Fruit fly (Drosophila melanogaster) whole organism, prepupa: Measurements from ENCODE around the gene CG18563.

ENCODE experiments used
- Blimp-1 ChIP-seq: fragments of 200-800 bp; sonication (Bioruptor generic); optimal IDR thresholded peaks from 3 replicates; lab custom pipeline; 2017; ENCODE audit warnings: missing biosample characterization, missing genetic modification characterization, mild to moderate bottlenecking, moderate library complexity, missing genetic modification reagents
- CG10631 ChIP-seq: fragments of 200-800 bp; sonication (Bioruptor generic); optimal IDR thresholded peaks from 2 replicates; lab custom pipeline; 2016; ENCODE audit warnings: missing biosample characterization, missing genetic modification characterization
- CG10669 ChIP-seq: fragments of 200-800 bp; sonication (Bioruptor generic); optimal IDR thresholded peaks from 3 replicates; lab custom pipeline; 2018; ENCODE audit warnings: missing biosample characterization, mild to moderate bottlenecking, missing genetic modification characterization, moderate library complexity
- CG11294 ChIP-seq: fragments of 200-800 bp; sonication (Bioruptor generic); IDR thresholded peaks from 2 replicates; pipeline ENCODE4 v1.3.6; 2022; ENCODE audit warnings: missing biosample characterization, missing genetic modification characterization
- CG15336 ChIP-seq: fragments of 200-800 bp; sonication (Bioruptor generic); IDR thresholded peaks from 2 replicates; pipeline ENCODE4 v1.3.6; 2022; ENCODE audit warnings: missing biosample characterization, missing genetic modification characterization
- CG16779 ChIP-seq: fragments of 200-800 bp; sonication (Bioruptor generic); optimal IDR thresholded peaks from 3 replicates; lab custom pipeline; 2017; ENCODE audit warnings: missing biosample characterization, mild to moderate bottlenecking, missing genetic modification characterization
- CG3032 ChIP-seq: fragments of 200-800 bp; optimal IDR thresholded peaks from 2 replicates; lab custom pipeline; 2019; ENCODE audit warnings: missing biosample characterization, mild to moderate bottlenecking, missing genetic modification characterization, moderate library complexity
- CG31627 ChIP-seq: fragments of 200-800 bp; sonication (Bioruptor generic); optimal IDR thresholded peaks from 3 replicates; lab custom pipeline; 2016; ENCODE audit warnings: missing biosample characterization, missing genetic modification characterization
- CG32006 ChIP-seq: fragments of 200-800 bp; sonication (Bioruptor generic); optimal IDR thresholded peaks from 3 replicates; lab custom pipeline; 2017; ENCODE audit warnings: missing biosample characterization, mild to moderate bottlenecking, missing genetic modification characterization
- CG34406 ChIP-seq: fragments of 200-800 bp; sonication (Bioruptor generic); optimal IDR thresholded peaks from 3 replicates; lab custom pipeline; 2016; ENCODE audit warnings: missing biosample characterization, missing genetic modification characterization
- CG3919 ChIP-seq: fragments of 200-800 bp; sonication (Bioruptor generic); optimal IDR thresholded peaks from 3 replicates; lab custom pipeline; 2016; ENCODE audit warnings: missing biosample characterization, missing genetic modification characterization
- CG4318 ChIP-seq: fragments of 200-800 bp; sonication (Bioruptor generic); optimal IDR thresholded peaks from 3 replicates; lab custom pipeline; 2017; ENCODE audit warnings: missing biosample characterization, mild to moderate bottlenecking, missing genetic modification characterization
- CG6276 ChIP-seq: fragments of 200-800 bp; sonication (Bioruptor generic); optimal IDR thresholded peaks from 2 replicates; lab custom pipeline; 2017; ENCODE audit warnings: missing biosample characterization, mild to moderate bottlenecking, missing genetic modification characterization
- CG6808 ChIP-seq: fragments of 200-800 bp; sonication (Bioruptor generic); optimal IDR thresholded peaks from 3 replicates; lab custom pipeline; 2017; ENCODE audit warnings: missing biosample characterization, missing genetic modification characterization, mild to moderate bottlenecking, moderate library complexity, missing genetic modification reagents
- CG6854 ChIP-seq: fragments of 200-800 bp; sonication (Bioruptor generic); optimal IDR thresholded peaks from 2 replicates; lab custom pipeline; 2017; ENCODE audit warnings: missing biosample characterization, mild to moderate bottlenecking, missing genetic modification characterization
- CG7368 ChIP-seq: fragments of 200-800 bp; sonication (Bioruptor generic); optimal IDR thresholded peaks from 3 replicates; lab custom pipeline; 2016; ENCODE audit warnings: missing biosample characterization, missing genetic modification characterization
- CG8119 ChIP-seq: fragments of 200-800 bp; sonication (Bioruptor generic); IDR thresholded peaks from 3 replicates; pipeline ENCODE4 v1.3.6; 2022; ENCODE audit warnings: missing biosample characterization, missing genetic modification characterization
- CG8319 ChIP-seq: fragments of 200-800 bp; sonication (Bioruptor generic); optimal IDR thresholded peaks from 3 replicates; lab custom pipeline; 2016; ENCODE audit warnings: missing biosample characterization, missing genetic modification characterization
- CG8632 ChIP-seq: fragments of 200-800 bp; sonication (Bioruptor generic); optimal IDR thresholded peaks from 3 replicates; lab custom pipeline; 2016; ENCODE audit warnings: missing biosample characterization, missing genetic modification characterization
- Eip75B ChIP-seq: fragments of 200-800 bp; sonication (Bioruptor generic); optimal IDR thresholded peaks from 3 replicates; lab custom pipeline; 2016; ENCODE audit warnings: missing biosample characterization, missing genetic modification characterization
- Eip78C ChIP-seq: fragments of 200-800 bp; sonication (Bioruptor generic); peaks from one replicate; lab custom pipeline; 2016; ENCODE audit warnings: missing biosample characterization, missing genetic modification characterization
- Eip93F ChIP-seq: fragments of 200-800 bp; sonication (Bioruptor generic); optimal IDR thresholded peaks from 2 replicates; lab custom pipeline; 2016; ENCODE audit warnings: missing biosample characterization, mild to moderate bottlenecking, missing genetic modification characterization
- Ets21C ChIP-seq: fragments of 200-800 bp; sonication (Bioruptor generic); optimal IDR thresholded peaks from 3 replicates; lab custom pipeline; 2016; ENCODE audit warnings: missing biosample characterization, missing genetic modification characterization
- Hr38 ChIP-seq: sonication (Bioruptor generic); optimal IDR thresholded peaks from 2 replicates; lab custom pipeline; 2016; ENCODE audit warnings: missing biosample characterization, missing genetic modification characterization
- Hr39 ChIP-seq: fragments of 200-800 bp; sonication (Bioruptor generic); optimal IDR thresholded peaks from 2 replicates; lab custom pipeline; 2016; ENCODE audit warnings: missing biosample characterization, missing genetic modification characterization
- Hr4 ChIP-seq: fragments of 200-800 bp; sonication (Bioruptor generic); optimal IDR thresholded peaks from 3 replicates; lab custom pipeline; 2016; ENCODE audit warnings: missing biosample characterization, missing genetic modification characterization
- Met ChIP-seq: fragments of 200-800 bp; sonication (Bioruptor generic); optimal IDR thresholded peaks from 3 replicates; lab custom pipeline; 2016; ENCODE audit warnings: missing biosample characterization, missing genetic modification characterization
- OdsH ChIP-seq: fragments of 200-800 bp; sonication (Bioruptor generic); optimal IDR thresholded peaks from 3 replicates; lab custom pipeline; 2016; ENCODE audit warnings: missing biosample characterization, missing genetic modification characterization
- Smox ChIP-seq: fragments of 200-800 bp; sonication (Bioruptor generic); optimal IDR thresholded peaks from 3 replicates; lab custom pipeline; 2016; ENCODE audit warnings: missing biosample characterization, missing genetic modification characterization
- Sox102F ChIP-seq: fragments of 200-800 bp; sonication (Bioruptor generic); optimal IDR thresholded peaks from 2 replicates; lab custom pipeline; 2016; ENCODE audit warnings: missing biosample characterization, mild to moderate bottlenecking, missing genetic modification characterization
- Sox14 ChIP-seq: fragments of 200-800 bp; sonication (Bioruptor generic); optimal IDR thresholded peaks from 3 replicates; lab custom pipeline; 2016; ENCODE audit warnings: missing biosample characterization, missing genetic modification characterization
- Sox15 ChIP-seq: fragments of 200-800 bp; sonication (Bioruptor generic); optimal IDR thresholded peaks from 3 replicates; lab custom pipeline; 2016; ENCODE audit warnings: missing biosample characterization, missing genetic modification characterization
- achi ChIP-seq: fragments of 200-800 bp; sonication (Bioruptor generic); optimal IDR thresholded peaks from 3 replicates; lab custom pipeline; 2016; ENCODE audit warnings: missing biosample characterization, missing genetic modification characterization
- acj6 ChIP-seq: fragments of 200-800 bp; sonication (Bioruptor generic); optimal IDR thresholded peaks from 3 replicates; lab custom pipeline; 2016; ENCODE audit warnings: missing biosample characterization, missing genetic modification characterization
- cyc ChIP-seq: fragments of 200-800 bp; sonication (Bioruptor generic); optimal IDR thresholded peaks from 3 replicates; lab custom pipeline; 2016; ENCODE audit warnings: missing biosample characterization, missing genetic modification characterization
- dac ChIP-seq: fragments of 200-800 bp; sonication (Bioruptor generic); optimal IDR thresholded peaks from 2 replicates; lab custom pipeline; 2017; ENCODE audit warnings: missing biosample characterization, mild to moderate bottlenecking, missing genetic modification characterization
- dsx ChIP-seq: fragments of 200-800 bp; optimal IDR thresholded peaks from 3 replicates; lab custom pipeline; 2019; ENCODE audit warnings: missing biosample characterization, mild to moderate bottlenecking, missing genetic modification characterization, moderate library complexity; ENCODE audit not compliant: poor library complexity, severe bottlenecking
- esn ChIP-seq: fragments of 200-800 bp; sonication (Bioruptor generic); optimal IDR thresholded peaks from 2 replicates; lab custom pipeline; 2016; ENCODE audit warnings: missing biosample characterization, mild to moderate bottlenecking, missing genetic modification characterization, moderate library complexity
- fd59A ChIP-seq: fragments of 200-800 bp; sonication (Bioruptor generic); optimal IDR thresholded peaks from 2 replicates; lab custom pipeline; 2017; ENCODE audit warnings: missing biosample characterization, mild to moderate bottlenecking, missing genetic modification characterization, missing genetic modification reagents
- fd85E ChIP-seq: fragments of 200-800 bp; sonication (Bioruptor generic); optimal IDR thresholded peaks from 3 replicates; lab custom pipeline; 2016; ENCODE audit warnings: missing biosample characterization, missing genetic modification characterization
- fkh ChIP-seq: fragments of 200-800 bp; sonication (Bioruptor generic); optimal IDR thresholded peaks from 3 replicates; lab custom pipeline; 2017; ENCODE audit warnings: missing biosample characterization, mild to moderate bottlenecking, missing genetic modification characterization, moderate library complexity
- lz ChIP-seq: fragments of 200-800 bp; sonication (Bioruptor generic); optimal IDR thresholded peaks from 3 replicates; lab custom pipeline; 2016; ENCODE audit warnings: missing biosample characterization, missing genetic modification characterization
- net ChIP-seq: fragments of 200-800 bp; sonication (Bioruptor generic); optimal IDR thresholded peaks from 3 replicates; lab custom pipeline; 2016; ENCODE audit warnings: missing biosample characterization, missing genetic modification characterization
- spab ChIP-seq: fragments of 200-800 bp; sonication (Bioruptor generic); optimal IDR thresholded peaks from 2 replicates; lab custom pipeline; 2017; ENCODE audit warnings: missing biosample characterization, mild to moderate bottlenecking, missing genetic modification characterization, missing genetic modification reagents
- ss ChIP-seq, 2 experiments: fragments of 200-800 bp; sonication (Bioruptor generic); optimal IDR thresholded peaks; 2 replicates in 1 of 2; 3 replicates in 1 of 2; lab custom pipeline; 2017 to 2018; ENCODE audit warnings: mild to moderate bottlenecking in 2 of 2, missing biosample characterization in 2 of 2, missing genetic modification characterization in 2 of 2, moderate library complexity in 1 of 2
- svp ChIP-seq: fragments of 200-800 bp; sonication (Bioruptor generic); peaks from one replicate; lab custom pipeline; 2016; ENCODE audit warnings: missing biosample characterization, missing genetic modification characterization
- vri ChIP-seq: fragments of 200-800 bp; sonication (Bioruptor generic); optimal IDR thresholded peaks from 3 replicates; lab custom pipeline; 2016; ENCODE audit warnings: missing biosample characterization, mild to moderate bottlenecking, missing genetic modification characterization

The CG18563 gene

dm6 chr2L:17484174-17484573 lies 26.3 kb upstream of the CG18563 start, which contains the start of the genes GCS2beta and CG5131 (continued):
- TF ChIP-seq fd59A (GFP tag; lab: Kevin White, UChicago) (peak; percentile 70), acj6 (GFP tag; lab: Kevin White, UChicago) (peak; percentile 93), CG10631 (GFP tag; lab: Kevin White, UChicago) (peak; percentile 95), CG8319 (peak; percentile 91), net (GFP tag; lab: Kevin White, UChicago) (peak; percentile 92), Met (peak; percentile 89), Ets21C (GFP tag; lab: Kevin White, UChicago) (peak; percentile 93), CG6276 (peak; percentile 73), Blimp-1 (GFP tag; lab: Kevin White, UChicago) (peak; percentile 37), Hr39 (GFP tag; lab: Kevin White, UChicago) (peak; percentile 97), CG8119 (peak; percentile 87), CG34406 (GFP tag; lab: Kevin White, UChicago) (peak; percentile 82), CG6808 (peak; percentile 58), esn (peak; percentile 93), Hr4 (peak; percentile 96), OdsH (GFP tag; lab: Kevin White, UChicago) (peak; percentile 95), Eip93F (no peak), CG6854 (GFP tag; lab: Kevin White, UChicago) (peak; percentile 53), cyc (GFP tag; lab: Kevin White, UChicago) (peak; percentile 96), Sox102F (GFP tag; lab: Kevin White, UChicago) (peak; percentile 88), lz (GFP tag; lab: Kevin White, UChicago) (peak; percentile 93), Smox (GFP tag; lab: Kevin White, UChicago) (peak; percentile 90), CG4318 (GFP tag; lab: Kevin White, UChicago) (peak; percentile 89)
- TF ChIP-seq, all 60 proteins: peak for 56

dm6 chr2L:17480943-17481580 lies 23.2 kb upstream of the CG18563 start, which contains the start of the genes fws and Lamtor3:
fws (minus strand) TSS chr2L:17481029.
Lamtor3 (plus strand) TSS chr2L:17481231.
- peak; percentile 99 for TF ChIP-seq CG10669 (GFP tag; lab: Kevin White, UChicago)
- peak; percentile 97 for TF ChIP-seq dsx (GFP tag; lab: Kevin White, UChicago)
- TF ChIP-seq CG7368 (GFP tag; lab: Kevin White, UChicago) = peak; percentile 98
- TF ChIP-seq dac = peak; percentile 99
- peak; percentile 99 for TF ChIP-seq OdsH (GFP tag; lab: Kevin White, UChicago)
- TF ChIP-seq fd85E = peak; percentile 93
- peak; percentile 99 for TF ChIP-seq acj6 (GFP tag; lab: Kevin White, UChicago)
- TF ChIP-seq Eip78C (GFP tag; lab: Kevin White, UChicago) = peak; percentile 99
- TF ChIP-seq Hr38 (GFP tag; lab: Kevin White, UChicago) = peak; percentile 37
- TF ChIP-seq spab (GFP tag; lab: Kevin White, UChicago) = peak; percentile 97
- TF ChIP-seq Sox15 = peak; percentile 99
- TF ChIP-seq Sox14 (GFP tag; lab: Kevin White, UChicago) = peak; percentile 98
- TF ChIP-seq Sox102F (GFP tag; lab: Kevin White, UChicago) = peak; percentile 98
- TF ChIP-seq CG3919 (GFP tag; lab: Kevin White, UChicago) = peak; percentile 99
- peak; percentile 96 for TF ChIP-seq CG6854 (GFP tag; lab: Kevin White, UChicago)
- peak; percentile 99 for TF ChIP-seq esn
- peak; percentile 99 for TF ChIP-seq CG8632 (GFP tag; lab: Kevin White, UChicago)
- TF ChIP-seq CG4318 (GFP tag; lab: Kevin White, UChicago) = peak; percentile 99
- TF ChIP-seq Smox (GFP tag; lab: Kevin White, UChicago) = peak; percentile 96
- TF ChIP-seq CG6276 = peak; percentile 99
- TF ChIP-seq Eip93F = peak; percentile 89
- peak; percentile 95 for TF ChIP-seq vri (GFP tag; lab: Kevin White, UChicago)
- peak; percentile 100 for TF ChIP-seq CG32006 (GFP tag; lab: Kevin White, UChicago)
- peak; percentile 99 for TF ChIP-seq CG15336 (GFP tag; lab: Robert Waterston, UW)
- peak; percentile 96 for TF ChIP-seq fd59A (GFP tag; lab: Kevin White, UChicago)
- peak; percentile 92 for TF ChIP-seq Ets21C (GFP tag; lab: Kevin White, UChicago)
- TF ChIP-seq achi (GFP tag; lab: Kevin White, UChicago) = peak; percentile 99
- TF ChIP-seq fkh (GFP tag; lab: Kevin White, UChicago) = peak; percentile 95
- TF ChIP-seq lz (GFP tag; lab: Kevin White, UChicago) = peak; percentile 98
- TF ChIP-seq CG6808 = peak; percentile 92
- TF ChIP-seq CG11294 = peak; percentile 99
- TF ChIP-seq CG3032 (tag; lab: Kevin White, UChicago) = peak; percentile 99
- peak; percentile 94 for TF ChIP-seq Eip75B
- TF ChIP-seq svp (GFP tag; lab: Kevin White, UChicago) = peak; percentile 97
- peak; percentile 97 for TF ChIP-seq CG31627 (GFP tag; lab: Kevin White, UChicago)
- TF ChIP-seq CG16779 (tag; lab: Kevin White, UChicago) = peak; percentile 95
- peak; percentile 99 for TF ChIP-seq CG34406 (GFP tag; lab: Kevin White, UChicago)
- peak; percentile 87 to 93 for TF ChIP-seq ss (GFP tag; optimal IDR thresholded peaks at IDR 0.05; lab: Kevin White, UChicago)
